Worm (Caenorhabditis elegans) whole organism, young adult: Measurements from ENCODE around the gene chch-3.

Source experiments
- B0336.3 ChIP-seq: fragments of 200-800 bp; sonication (Bioruptor generic); IDR thresholded peaks from 2 replicates; pipeline ENCODE4 v1.3.6; 2022; ENCODE audit warnings: missing genetic modification characterization, missing compliant biosample characterization
- C06A6.2 ChIP-seq: fragments of 200-800 bp; sonication (Bioruptor generic); conservative IDR thresholded peaks from 2 replicates; pipeline ENCODE4 v1.3.6; 2022; ENCODE audit warnings: missing genetic modification characterization, missing compliant biosample characterization
- F22D6.2 ChIP-seq: sonication (generic microtip); optimal IDR thresholded peaks from 2 replicates; lab custom pipeline; 2016; ENCODE audit warnings: mild to moderate bottlenecking, missing genetic modification characterization, missing compliant biosample characterization
- F33H1.4 ChIP-seq: fragments of 200-800 bp; sonication (Bioruptor generic); IDR thresholded peaks from 2 replicates; pipeline ENCODE4 v1.3.6; 2022; ENCODE audit warnings: missing genetic modification reagents, missing genetic modification characterization, missing compliant biosample characterization
- Y79H2A.3 ChIP-seq: fragments of 200-800 bp; sonication (Bioruptor generic); conservative IDR thresholded peaks from 2 replicates; pipeline ENCODE4 v1.3.6; 2022; ENCODE audit warnings: missing genetic modification reagents, missing genetic modification characterization, missing compliant biosample characterization
- athp-1 ChIP-seq: sonication (generic microtip); optimal IDR thresholded peaks from 2 replicates; lab custom pipeline; 2017; ENCODE audit warnings: mild to moderate bottlenecking, missing genetic modification characterization, missing compliant biosample characterization
- attf-5 ChIP-seq: fragments of 200-800 bp; sonication (Bioruptor generic); optimal IDR thresholded peaks from 2 replicates; lab custom pipeline; 2018; ENCODE audit warnings: mild to moderate bottlenecking, missing genetic modification characterization, missing compliant biosample characterization
- attf-6 ChIP-seq: fragments of 200-800 bp; sonication (Bioruptor generic); IDR thresholded peaks from 2 replicates; pipeline ENCODE4 v1.3.6; 2022; ENCODE audit warnings: missing genetic modification reagents, missing genetic modification characterization, missing compliant biosample characterization
- ccch-3 ChIP-seq: fragments of 200-800 bp; sonication (Bioruptor generic); optimal IDR thresholded peaks from 2 replicates; lab custom pipeline; 2018; ENCODE audit warnings: mild to moderate bottlenecking, missing genetic modification characterization, missing compliant biosample characterization
- ceh-100 ChIP-seq: fragments of 200-800 bp; sonication (Bioruptor generic); IDR thresholded peaks from 2 replicates; pipeline ENCODE4 v1.3.6; 2022; ENCODE audit warnings: missing genetic modification reagents, missing genetic modification characterization, missing compliant biosample characterization
- ceh-91 ChIP-seq: fragments of 200-800 bp; sonication (Bioruptor generic); IDR thresholded peaks from 2 replicates; pipeline ENCODE4 v1.3.6; 2022; ENCODE audit warnings: missing genetic modification reagents, missing genetic modification characterization, missing compliant biosample characterization
- die-1 ChIP-seq: sonication (generic microtip); optimal IDR thresholded peaks from 2 replicates; lab custom pipeline; 2016; ENCODE audit warnings: missing genotype, mild to moderate bottlenecking, missing genetic modification characterization, missing compliant biosample characterization
- egrh-3 ChIP-seq: fragments of 200-800 bp; sonication (Bioruptor generic); IDR thresholded peaks from 2 replicates; pipeline ENCODE4 v1.3.6; 2022; ENCODE audit warnings: missing genetic modification reagents, missing genetic modification characterization, missing compliant biosample characterization
- fkh-3 ChIP-seq: sonication (generic microtip); optimal IDR thresholded peaks from 2 replicates; lab custom pipeline; 2016; ENCODE audit warnings: mild to moderate bottlenecking, missing genetic modification characterization, missing compliant biosample characterization
- gei-17 ChIP-seq: fragments of 200-800 bp; sonication (Bioruptor generic); optimal IDR thresholded peaks from 2 replicates; lab custom pipeline; 2018; ENCODE audit warnings: mild to moderate bottlenecking, missing genetic modification characterization, missing compliant biosample characterization
- him-1 ChIP-seq: sonication (generic microtip); optimal IDR thresholded peaks from 2 replicates; lab custom pipeline; 2016; ENCODE audit warnings: missing genotype, missing genetic modification reagents, missing genetic modification characterization, missing compliant biosample characterization
- lag-1 ChIP-seq: fragments of 200-800 bp; sonication (Bioruptor generic); IDR thresholded peaks from 2 replicates; pipeline ENCODE4 v1.3.6; 2022; ENCODE audit warnings: missing genetic modification reagents, missing genetic modification characterization, missing compliant biosample characterization
- let-607 ChIP-seq, 2 experiments: fragments of 200-800 bp in 1 of 2; sonication (Bioruptor generic) in 1 of 2; sonication (generic microtip) in 1 of 2; optimal IDR thresholded peaks; 2 replicates each; lab custom pipeline; 2016 to 2018; ENCODE audit warnings: mild to moderate bottlenecking in 2 of 2, missing compliant biosample characterization in 2 of 2, missing genetic modification characterization in 2 of 2, moderate library complexity in 2 of 2, missing genotype in 1 of 2
- lin-26 ChIP-seq: fragments of 200-800 bp; sonication (Bioruptor generic); IDR thresholded peaks from 2 replicates; pipeline ENCODE4 v1.3.6; 2022; ENCODE audit warnings: missing genetic modification reagents, missing genetic modification characterization, missing compliant biosample characterization
- lir-1 ChIP-seq: fragments of 200-800 bp; sonication (Bioruptor generic); conservative IDR thresholded peaks from 2 replicates; pipeline ENCODE4 v1.3.6; 2022; ENCODE audit warnings: missing genetic modification reagents, missing genetic modification characterization, missing compliant biosample characterization
- madf-10 ChIP-seq: sonication (generic microtip); optimal IDR thresholded peaks from 2 replicates; lab custom pipeline; 2016; ENCODE audit warnings: mild to moderate bottlenecking, missing genetic modification characterization, missing compliant biosample characterization
- madf-8 ChIP-seq: fragments of 200-800 bp; sonication (Bioruptor generic); conservative IDR thresholded peaks from 2 replicates; pipeline ENCODE4 v1.3.6; 2022; ENCODE audit warnings: missing genetic modification reagents, missing genetic modification characterization, missing compliant biosample characterization
- mel-28 ChIP-seq: sonication (generic microtip); optimal IDR thresholded peaks from 2 replicates; lab custom pipeline; 2016; ENCODE audit warnings: borderline replicate concordance, mild to moderate bottlenecking, missing genetic modification characterization, missing compliant biosample characterization
- nhr-120 ChIP-seq: fragments of 200-800 bp; sonication (Bioruptor generic); IDR thresholded peaks from 2 replicates; pipeline ENCODE4 v1.3.6; 2022; ENCODE audit warnings: missing genetic modification characterization, missing compliant biosample characterization
- nhr-27 ChIP-seq: fragments of 200-800 bp; sonication (Bioruptor generic); optimal IDR thresholded peaks from 2 replicates; lab custom pipeline; 2018; ENCODE audit warnings: mild to moderate bottlenecking, missing genetic modification characterization, moderate library complexity, missing compliant biosample characterization
- pbrm-1 ChIP-seq: fragments of 200-800 bp; sonication (Bioruptor generic); IDR thresholded peaks from 2 replicates; pipeline ENCODE4 v1.3.6; 2022; ENCODE audit warnings: missing genetic modification reagents, missing genetic modification characterization, missing compliant biosample characterization
- rpc-1 ChIP-seq, 2 experiments: fragments of 150-350 bp in 1 of 2; sonication (generic microtip) in 1 of 2; optimal IDR thresholded peaks; 2 replicates each; lab custom pipeline; 2014 to 2018; ENCODE audit warnings: missing biosample characterization in 1 of 2, missing genetic modification characterization in 1 of 2, missing genetic modification reagents in 1 of 2, missing genotype in 1 of 2
- snpc-4 ChIP-seq, 5 experiments: fragments of 150-350 bp in 1 of 5; sonication (generic microtip) in 4 of 5; optimal IDR thresholded peaks; 2 replicates each; lab custom pipeline; 2014 to 2018; ENCODE audit warnings: missing genetic modification characterization in 5 of 5, missing biosample characterization in 3 of 5, antibody characterized with exemption in 2 of 5, mild to moderate bottlenecking in 2 of 5, missing compliant biosample characterization in 2 of 5, missing genotype in 2 of 5, moderate library complexity in 2 of 5, missing genetic modification reagents in 1 of 5
- tbx-9 ChIP-seq: sonication (generic microtip); optimal IDR thresholded peaks from 2 replicates; lab custom pipeline; 2016; ENCODE audit warnings: borderline replicate concordance, missing genetic modification characterization, inconsistent platforms, missing compliant biosample characterization
- unc-130 ChIP-seq: sonication (generic microtip); optimal IDR thresholded peaks from 2 replicates; lab custom pipeline; 2016; ENCODE audit warnings: missing genetic modification reagents, missing genetic modification characterization, missing compliant biosample characterization
- unc-62 ChIP-seq: fragments of 150-350 bp; optimal IDR thresholded peaks from 2 replicates; lab custom pipeline; 2014; ENCODE audit warnings: missing biosample characterization, missing genetic modification reagents, missing genetic modification characterization
- ztf-22 ChIP-seq: fragments of 200-800 bp; sonication (Bioruptor generic); optimal IDR thresholded peaks from 2 replicates; lab custom pipeline; 2018; ENCODE audit warnings: mild to moderate bottlenecking, missing genetic modification characterization, moderate library complexity, missing compliant biosample characterization
- ztf-25 ChIP-seq: fragments of 200-800 bp; sonication (Bioruptor generic); IDR thresholded peaks from 2 replicates; pipeline ENCODE4 v1.3.6; 2022; ENCODE audit warnings: missing genetic modification reagents, missing genetic modification characterization, missing compliant biosample characterization

chch-3 gene

DNA sequence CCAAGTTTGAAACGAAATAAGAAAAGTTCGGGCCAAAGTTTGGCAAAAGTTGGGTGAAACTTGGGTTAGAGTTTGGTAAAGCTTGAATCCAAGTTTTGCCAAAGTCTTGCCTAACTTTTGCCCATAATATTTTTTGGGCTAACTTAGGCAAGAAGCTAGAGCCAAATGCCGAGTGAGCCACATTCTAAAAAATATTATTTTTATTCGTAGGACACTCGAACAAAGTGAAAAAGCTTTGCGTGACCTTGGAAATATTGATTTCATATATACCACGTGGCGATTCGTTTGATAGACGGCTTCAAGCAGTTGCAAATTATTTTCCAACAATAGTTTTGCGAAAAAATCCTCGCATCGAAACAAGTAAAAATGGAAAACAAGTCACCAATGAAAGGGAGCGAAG is 13.0 kb upstream of the chch-3 start, which contains the start of gene Y51B9A.5:
Gene Y51B9A.5 (plus strand): TSS at position 301 of the 400 bp plus-strand sequence.
- no peak for TF ChIP-seq unc-62
- no peak for TF ChIP-seq ceh-100 (GFP tag; lab: Robert Waterston, UW)
- TF ChIP-seq C06A6.2 (GFP tag; lab: Robert Waterston, UW) = no peak
- TF ChIP-seq snpc-4 (GFP tag; optimal IDR thresholded peaks at IDR 0.05; lab: Kevin White, UChicago) = no peak
- no peak for TF ChIP-seq snpc-4 (tag; optimal IDR thresholded peaks at IDR 0.05; lab: Kevin White, UChicago)
- no peak for TF ChIP-seq ztf-22 (GFP tag; lab: Kevin White, UChicago)
- no peak for TF ChIP-seq lag-1 (GFP tag; lab: Robert Waterston, UW)
- TF ChIP-seq tbx-9 (tag; lab: Kevin White, UChicago) = no peak
- TF ChIP-seq, all 124 proteins: peak for 0

DNA sequence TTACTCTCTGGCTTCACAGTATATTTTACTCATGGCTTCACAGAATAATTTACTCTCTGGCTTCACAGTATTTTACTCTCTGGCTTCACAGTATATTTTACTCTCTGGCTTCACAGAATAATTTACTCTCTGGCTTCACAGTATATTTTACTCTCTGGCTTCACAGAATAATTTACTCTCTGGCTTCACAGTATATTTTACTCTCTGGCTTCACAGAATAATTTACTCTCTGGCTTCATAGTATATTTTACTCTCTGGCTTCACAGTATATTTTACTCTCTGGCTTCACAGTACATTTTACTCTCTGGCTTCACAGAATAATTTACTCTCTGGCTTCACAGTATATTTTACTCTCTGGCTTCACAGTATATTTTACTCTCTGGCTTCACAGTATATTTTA is 11.8 kb upstream of the chch-3 start:
- peak; percentile 94 for TF ChIP-seq egrh-3 (GFP tag; lab: Robert Waterston, UW)

DNA sequence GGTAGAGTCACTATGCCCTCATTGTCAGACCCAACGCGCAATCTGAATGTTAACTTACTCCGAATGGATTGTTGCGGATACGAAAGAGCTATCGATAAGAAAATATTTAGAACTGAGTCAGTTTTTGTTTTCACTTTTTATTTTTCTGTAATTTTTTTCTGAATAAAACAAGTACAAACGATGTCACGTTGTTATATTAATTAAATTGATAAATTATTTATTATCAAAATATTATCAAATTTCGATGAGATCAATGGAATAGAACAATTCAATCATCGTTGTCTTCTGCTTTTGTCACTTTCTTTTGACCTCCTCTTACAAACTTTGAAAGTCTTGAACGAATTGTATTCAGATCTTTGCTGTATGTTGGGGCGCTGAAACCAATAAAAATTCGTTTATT is 9.8 kb upstream of the chch-3 start, which contains the start of gene mpz-6:
Gene mpz-6 (minus strand): TSS at position 101 of the 400 bp plus-strand sequence.
- TF ChIP-seq lin-26 (GFP tag; lab: Robert Waterston, UW) (no peak), rpc-1 (optimal IDR thresholded peaks at IDR 0.05; lab: Kevin White, UChicago) (no peak), rpc-1 (tag; optimal IDR thresholded peaks at IDR 0.05; lab: Kevin White, UChicago) (no peak), F33H1.4 (GFP tag; lab: Robert Waterston, UW) (no peak), attf-6 (GFP tag; lab: Robert Waterston, UW) (no peak), lir-1 (GFP tag; lab: Robert Waterston, UW) (no peak), Y79H2A.3 (GFP tag; lab: Robert Waterston, UW) (no peak), nhr-27 (tag; lab: Kevin White, UChicago) (no peak), ceh-91 (GFP tag; lab: Robert Waterston, UW) (no peak), nhr-120 (GFP tag; lab: Robert Waterston, UW) (no peak), let-607 (tag; optimal IDR thresholded peaks at IDR 0.05; lab: Kevin White, UChicago) (no peak), gei-17 (no peak), die-1 (no peak), mel-28 (tag; lab: Kevin White, UChicago) (no peak), ztf-25 (GFP tag; lab: Robert Waterston, UW) (no peak), madf-10 (tag; lab: Kevin White, UChicago) (no peak)

DNA sequence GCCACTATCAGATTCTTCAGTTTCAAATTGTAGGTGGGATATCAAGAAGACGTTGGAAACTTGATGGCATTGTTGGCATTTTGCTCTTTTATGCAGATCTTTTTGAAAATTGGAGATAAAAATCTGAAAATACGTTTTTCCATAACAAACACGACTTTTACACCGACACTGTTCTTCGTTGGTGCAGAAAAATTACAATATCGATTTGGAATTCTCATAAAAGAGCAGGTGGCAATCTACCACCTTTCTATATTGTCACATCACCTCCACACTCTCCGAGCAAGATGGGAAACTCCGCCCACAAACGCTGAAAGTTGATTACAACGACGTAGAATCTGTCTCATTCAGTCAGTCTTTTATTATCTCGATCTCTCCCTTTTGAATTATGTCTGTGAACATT is 9.3 kb upstream of the chch-3 start, which contains the start of gene arrd-2:
Gene arrd-2 (plus strand): TSS at position 301 of the 400 bp plus-strand sequence.
- TF ChIP-seq pbrm-1 (GFP tag; lab: Robert Waterston, UW) (no peak), ceh-100 (GFP tag; lab: Robert Waterston, UW) (no peak), gei-17 (no peak), unc-130 (GFP tag; lab: Kevin White, UChicago) (no peak), madf-8 (GFP tag; lab: Robert Waterston, UW) (no peak), B0336.3 (no peak), F22D6.2 (tag; lab: Kevin White, UChicago) (no peak), him-1 (no peak), fkh-3 (tag; lab: Kevin White, UChicago) (no peak), attf-5 (no peak), ccch-3 (GFP tag; lab: Kevin White, UChicago) (no peak), athp-1 (tag; lab: Kevin White, UChicago) (no peak), tbx-9 (tag; lab: Kevin White, UChicago) (no peak)
